Worm (Caenorhabditis elegans): ENCODE results near the gene col-122.

col-122 gene

ce11 chrIV:9537500-9537899 lies 25.7 kb upstream of the col-122 start:
- TF ChIP-seq nhr-28 (tag; optimal IDR thresholded peaks at IDR 0.05) (peak; percentile 25), lir-3 (tag; optimal IDR thresholded peaks at IDR 0.05) (no peak), pqm-1 (tag; optimal IDR thresholded peaks at IDR 0.05) (peak; percentile 77), attf-4 (tag; optimal IDR thresholded peaks at IDR 0.05) (no peak), ceh-62 (tag; optimal IDR thresholded peaks at IDR 0.05) (no peak), arid-1 (GFP tag; conservative IDR thresholded peaks at IDR 0.05) (no peak), mdl-1 (tag; optimal IDR thresholded peaks at IDR 0.05) (no peak), T26A8.4 (GFP tag; IDR thresholded peaks at IDR 0.05) (no peak), mep-1 (tag; optimal IDR thresholded peaks at IDR 0.05) (no peak), sdz-12 (GFP tag; optimal IDR thresholded peaks at IDR 0.05) (no peak), unc-62 (GFP tag; optimal IDR thresholded peaks at IDR 0.05 in 1 of 2) (no peak), unc-62 (tag; optimal IDR thresholded peaks at IDR 0.05) (no peak), dpl-1 (GFP tag; optimal IDR thresholded peaks at IDR 0.05) (no peak), zfp-2 (tag; optimal IDR thresholded peaks at IDR 0.05) (no peak), nhr-77 (tag; optimal IDR thresholded peaks at IDR 0.05) (no peak), Y48G9A.11 (GFP tag; IDR thresholded peaks at IDR 0.05) (no peak), duxl-1 (tag; optimal IDR thresholded peaks at IDR 0.05; ENCODE audit: poor library complexity) (no peak), egl-27 (tag; optimal IDR thresholded peaks at IDR 0.05) (no peak), daf-19 (GFP tag; conservative IDR thresholded peaks at IDR 0.05) (no peak), dmd-9 (GFP tag; IDR thresholded peaks at IDR 0.05) (no peak), rbr-2 (tag; optimal IDR thresholded peaks at IDR 0.05) (no peak), F26F4.8 (GFP tag; conservative IDR thresholded peaks at IDR 0.05) (no peak), T20F7.1 (GFP tag; optimal IDR thresholded peaks at IDR 0.05) (peak; percentile 21), F37D6.2 (tag; optimal IDR thresholded peaks at IDR 0.05) (no peak), php-3 (GFP tag; IDR thresholded peaks at IDR 0.05) (peak; percentile 60), spr-3 (GFP tag; optimal IDR thresholded peaks at IDR 0.05) (no peak), hlh-30 (tag; optimal IDR thresholded peaks at IDR 0.05; ENCODE audit: insufficient read depth) (no peak), tra-1 (GFP tag; IDR thresholded peaks at IDR 0.05) (peak; percentile 68; the same call in 1 of the 2 replicates), aly-2 (tag; optimal IDR thresholded peaks at IDR 0.05) (no peak), saeg-2 (GFP tag; IDR thresholded peaks at IDR 0.05) (no peak), ama-1 (optimal IDR thresholded peaks at IDR 0.05) (no peak), dmd-6 (GFP tag; IDR thresholded peaks at IDR 0.05) (peak; percentile 76), F44E2.7 (GFP tag; IDR thresholded peaks at IDR 0.05) (no peak), ceh-82 (tag; optimal IDR thresholded peaks at IDR 0.05) (no peak), ztf-11 (tag; optimal IDR thresholded peaks at IDR 0.05) (no peak), lin-38 (GFP tag; IDR thresholded peaks at IDR 0.05) (no peak), daf-16 (GFP tag; optimal IDR thresholded peaks at IDR 0.05) (no peak), daf-16 (tag; optimal IDR thresholded peaks at IDR 0.05) (peak; percentile 28), nhr-6 (tag; optimal IDR thresholded peaks at IDR 0.05) (no peak), lsy-2 (tag; optimal IDR thresholded peaks at IDR 0.05) (no peak), dve-1 (tag; optimal IDR thresholded peaks at IDR 0.05; ENCODE audit: insufficient read depth) (peak; percentile 44), nhr-10 (tag; optimal IDR thresholded peaks at IDR 0.05) (no peak), nhr-25 (tag; optimal IDR thresholded peaks at IDR 0.05; ENCODE audit: borderline replicate concordance, insufficient read depth) (no peak), Y5F2A.4 (GFP tag; optimal IDR thresholded peaks at IDR 0.05) (no peak), nhr-76 (tag; optimal IDR thresholded peaks at IDR 0.05) (no peak), D1046.2 (GFP tag; IDR thresholded peaks at IDR 0.05) (no peak), zag-1 (tag; optimal IDR thresholded peaks at IDR 0.05) (no peak), hif-1 (tag; optimal IDR thresholded peaks at IDR 0.05) (no peak), unc-39 (tag; optimal IDR thresholded peaks at IDR 0.05) (no peak), madf-5 (GFP tag; IDR thresholded peaks at IDR 0.05) (no peak), mdt-29 (GFP tag; IDR thresholded peaks at IDR 0.05) (no peak), ceh-28 (tag; optimal IDR thresholded peaks at IDR 0.05) (no peak), lin-29 (GFP tag; IDR thresholded peaks at IDR 0.05) (no peak)

Data from whole organism, L4 larva.